Fruit fly (Drosophila melanogaster): ENCODE data around the gene ome.

ome gene

DNA sequence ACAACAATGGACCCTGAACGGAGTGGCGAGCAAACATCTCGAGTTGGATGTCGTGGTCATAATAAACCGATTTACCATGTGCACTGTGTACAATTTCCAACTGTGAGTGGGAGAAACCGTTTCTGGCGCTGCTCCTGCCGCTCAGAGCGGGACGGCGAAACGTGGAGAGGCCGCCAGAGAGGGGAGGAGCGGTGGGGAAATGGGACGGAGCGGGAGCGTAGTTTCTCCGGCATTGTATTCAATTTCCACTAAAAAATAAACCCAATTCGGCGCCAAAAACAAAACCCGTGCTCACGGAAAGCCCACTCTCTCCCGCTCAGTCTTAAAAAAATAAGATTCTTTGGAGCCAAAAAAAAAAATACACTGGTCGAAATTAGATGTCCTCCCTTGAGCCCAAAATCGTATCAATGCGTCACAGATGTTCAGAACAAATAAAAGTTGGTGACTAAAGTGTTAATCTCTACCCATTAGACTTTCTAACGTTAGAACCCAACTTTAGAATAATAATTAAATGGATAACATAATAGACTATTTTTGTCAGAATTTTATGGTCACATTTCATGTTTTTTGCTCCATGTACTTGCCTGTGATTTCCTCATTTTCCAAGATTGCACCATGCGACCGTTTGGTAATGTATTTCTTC is 87.5 kb downstream of the ome start (continued):
- TF ChIP-seq Atf-2 (GFP tag; optimal IDR thresholded peaks at IDR 0.05) (peak; percentile 34), CG6272 (GFP tag; IDR thresholded peaks at IDR 0.05) (no peak), Doc2 (GFP tag; IDR thresholded peaks at IDR 0.05) (no peak), CG9932 (GFP tag; IDR thresholded peaks at IDR 0.05) (peak; percentile 66), CG10543 (GFP tag; optimal IDR thresholded peaks at IDR 0.05) (no peak), CG4707 (GFP tag; optimal IDR thresholded peaks at IDR 0.05) (peak; percentile 17), mld (GFP tag; IDR thresholded peaks at IDR 0.05; ENCODE audit: partially characterized antibody) (0 out of 3 replicates have a peak, but pooled peaks have one; percentile 55), usp (GFP tag; optimal IDR thresholded peaks at IDR 0.05) (no peak), CG17361 (GFP tag; IDR thresholded peaks at IDR 0.05) (peak; percentile 52; the same call in 1 of the 3 replicates), esg (GFP tag; conservative IDR thresholded peaks at IDR 0.05) (peak; percentile 42), MBD-R2 (GFP tag; IDR thresholded peaks at IDR 0.05) (no peak; the same call in 1 of the 2 replicates), p53 (GFP tag; optimal IDR thresholded peaks at IDR 0.05) (no peak), scrt (GFP tag; optimal IDR thresholded peaks at IDR 0.05) (no peak), tx (GFP tag; optimal IDR thresholded peaks at IDR 0.05) (peak; percentile 23), CG7372 (GFP tag; IDR thresholded peaks at IDR 0.05) (no peak), Bteb2 (GFP tag; optimal IDR thresholded peaks at IDR 0.05) (peak; percentile 50), CG5953 (GFP tag; IDR thresholded peaks at IDR 0.05) (peak; percentile 38; the same call in 1 of the 2 replicates), CG11093 (GFP tag; IDR thresholded peaks at IDR 0.05) (0 out of 3 replicates have a peak, but pooled peaks have one; percentile 25), eyg (GFP tag; optimal IDR thresholded peaks at IDR 0.05) (no peak), pan (optimal IDR thresholded peaks at IDR 0.05) (no peak), pan (GFP tag; optimal IDR thresholded peaks at IDR 0.05 in 1 of 2, IDR thresholded peaks at IDR 0.05 in 1 of 2) (peak in 1 of 2 experiments; percentile 70), ash1 (GFP tag; optimal IDR thresholded peaks at IDR 0.05) (no peak), CG14050 (GFP tag; IDR thresholded peaks at IDR 0.05) (peak; percentile 17; the same call in 1 of the 3 replicates), rib (GFP tag; IDR thresholded peaks at IDR 0.05) (no peak), abd-A (tag; optimal IDR thresholded peaks at IDR 0.05) (no peak), CG12299 (tag; optimal IDR thresholded peaks at IDR 0.05) (peak; percentile 50), CG13775 (GFP tag; optimal IDR thresholded peaks at IDR 0.05) (peak; percentile 57), exex (tag; optimal IDR thresholded peaks at IDR 0.05) (no peak), twi (tag; optimal IDR thresholded peaks at IDR 0.05) (no peak), gcm (GFP tag; optimal IDR thresholded peaks at IDR 0.05) (peak; percentile 58), dimm (GFP tag; IDR thresholded peaks at IDR 0.05) (no peak), pnt (GFP tag; optimal IDR thresholded peaks at IDR 0.05) (peak; percentile 46), Dfd (GFP tag; optimal IDR thresholded peaks at IDR 0.05) (no peak), CG10565 (GFP tag; optimal IDR thresholded peaks at IDR 0.05) (no peak), Jarid2 (GFP tag; optimal IDR thresholded peaks at IDR 0.05) (no peak), dmrt99B (tag; optimal IDR thresholded peaks at IDR 0.05) (peak; percentile 80), Neu2 (GFP tag; optimal IDR thresholded peaks at IDR 0.05; ENCODE audit: borderline replicate concordance) (no peak), Dp (GFP tag; optimal IDR thresholded peaks at IDR 0.05) (peak; percentile 6), CG12391 (tag; optimal IDR thresholded peaks at IDR 0.05) (peak; percentile 74), ssp (GFP tag; IDR thresholded peaks at IDR 0.05) (0 out of 2 replicates have a peak, but pooled peaks have one; percentile 34), schlank (tag; optimal IDR thresholded peaks at IDR 0.05) (peak; percentile 33), kni (GFP tag; optimal IDR thresholded peaks at IDR 0.05) (no peak), jing (GFP tag; optimal IDR thresholded peaks at IDR 0.05) (peak; percentile 47), Dbx (GFP tag; IDR thresholded peaks at IDR 0.05) (peak; percentile 60; the same call in 2 of the 3 replicates), Mes4 (GFP tag; optimal IDR thresholded peaks at IDR 0.05) (peak; percentile 41), CG17829 (tag; optimal IDR thresholded peaks at IDR 0.05) (peak; percentile 38), CG8281 (tag; optimal IDR thresholded peaks at IDR 0.05) (peak; percentile 23), Usf (GFP tag; optimal IDR thresholded peaks at IDR 0.05) (peak; percentile 19), ato (GFP tag; IDR thresholded peaks at IDR 0.05; ENCODE audit: partially characterized antibody) (peak; percentile 51; the same call in 1 of the 2 replicates), phol (tag; optimal IDR thresholded peaks at IDR 0.05) (peak; percentile 72)

Measured in whole organism, embryonic.